Fruit fly (Drosophila melanogaster) whole organism, prepupa: ENCODE results near the gene Rh5.

ENCODE experiments used
- CG15336 ChIP-seq: fragments of 200-800 bp; sonication (Bioruptor generic); IDR thresholded peaks from 2 replicates; pipeline ENCODE4 v1.3.6; 2022; ENCODE audit warnings: missing biosample characterization, missing genetic modification characterization
- CG7368 ChIP-seq: fragments of 200-800 bp; sonication (Bioruptor generic); optimal IDR thresholded peaks from 3 replicates; lab custom pipeline; 2016; ENCODE audit warnings: missing biosample characterization, missing genetic modification characterization

dm6 chr2L:11990458-11991065 is 17.4 kb upstream of the Rh5 start, which contains the start of gene escl:
- TF ChIP-seq CG7368 (GFP tag; lab: Kevin White, UChicago) (no peak), CG15336 (no peak)
